Worm (Caenorhabditis elegans): Measurements from ENCODE around the gene nrde-1.

The nrde-1 gene

ce11 chrIII:3764584-3764983 lies 51.3 kb downstream of the nrde-1 start:
- TF ChIP-seq cog-1 (tag; optimal IDR thresholded peaks at IDR 0.05) = no peak
- no peak for TF ChIP-seq ztf-23 (GFP tag; IDR thresholded peaks at IDR 0.05)
- no peak for TF ChIP-seq ztf-29 (GFP tag; IDR thresholded peaks at IDR 0.05)

DNA sequence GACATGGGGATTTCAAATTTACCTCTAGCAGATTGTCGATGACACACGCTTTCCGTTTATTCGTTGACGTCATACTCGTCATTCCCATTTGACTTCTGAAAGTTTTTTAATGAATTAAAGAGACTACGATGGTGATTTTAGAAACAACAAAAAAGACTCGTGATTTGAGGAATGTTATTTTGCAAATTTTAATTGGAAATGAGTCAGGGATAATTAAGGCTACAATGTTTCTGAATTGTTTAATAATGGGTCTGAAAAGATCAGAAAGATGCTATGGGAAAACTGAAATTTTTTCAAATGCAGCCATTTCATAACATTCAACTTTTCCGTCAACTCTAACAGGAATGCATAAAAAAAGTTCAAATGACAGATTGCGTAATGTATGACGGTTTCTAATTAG lies 52.2 kb downstream of the nrde-1 start, which contains the start of gene C44F1.1:
TSS of gene C44F1.1 (minus strand) at position 101 of the 400 bp plus-strand sequence.
- no peak for TF ChIP-seq T22C8.4 (GFP tag; IDR thresholded peaks at IDR 0.05)

DNA sequence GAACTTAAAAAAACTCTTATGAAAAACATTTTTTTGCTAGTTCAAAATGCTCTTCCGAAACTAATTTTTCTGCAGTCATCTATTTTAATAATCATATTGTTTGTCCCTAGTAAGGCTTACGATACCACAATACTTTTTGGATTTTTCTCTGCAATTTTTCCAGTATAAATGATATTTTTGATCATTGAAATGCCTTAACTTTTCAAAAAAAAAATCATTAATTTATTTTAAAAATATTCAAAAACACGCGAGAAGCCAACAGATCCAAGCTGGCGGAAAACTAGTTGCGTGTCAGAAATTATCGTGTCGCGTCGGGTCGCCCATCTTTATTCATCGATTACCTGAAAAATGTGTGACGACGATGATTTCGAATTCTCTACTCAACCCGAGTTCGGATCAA lies 54.9 kb downstream of the nrde-1 start, which contains the start of gene gmeb-3:
TSS of gene gmeb-3 (plus strand) at position 301 of the 400 bp plus-strand sequence.
- TF ChIP-seq ref-1 (GFP tag; conservative IDR thresholded peaks at IDR 0.05) (no peak), T22C8.4 (GFP tag; IDR thresholded peaks at IDR 0.05) (no peak), klf-2 (GFP tag; conservative IDR thresholded peaks at IDR 0.05) (no peak), ztf-29 (GFP tag; IDR thresholded peaks at IDR 0.05) (no peak), cog-1 (tag; optimal IDR thresholded peaks at IDR 0.05) (no peak), med-1 (GFP tag; optimal IDR thresholded peaks at IDR 0.05; ENCODE audit: insufficient read depth) (no peak), flt-1 (GFP tag; IDR thresholded peaks at IDR 0.05) (no peak), ztf-23 (GFP tag; IDR thresholded peaks at IDR 0.05) (no peak), tab-1 (GFP tag; IDR thresholded peaks at IDR 0.05) (no peak)

Data from whole organism, midembryonic.